Fruit fly (Drosophila melanogaster): ENCODE data around the gene Archease.
A peak's percentile ranks its signal among the peaks of the same experiment; 100 is the strongest.

Gene Archease

dm6 chr3R:21640337-21640994 lies 22.3 kb downstream of the Archease start:
- TF ChIP-seq insv (GFP tag; optimal IDR thresholded peaks at IDR 0.05) (peak in 1 of 2 experiments; percentile 86), zfh1 (GFP tag; IDR thresholded peaks at IDR 0.05) (no peak), sob (GFP tag; IDR thresholded peaks at IDR 0.05) (no peak), Oli (tag; optimal IDR thresholded peaks at IDR 0.05) (no peak), CG3838 (GFP tag; optimal IDR thresholded peaks at IDR 0.05) (no peak), CG9609 (GFP tag; optimal IDR thresholded peaks at IDR 0.05) (no peak), Gug (GFP tag; IDR thresholded peaks at IDR 0.05) (no peak), CG14965 (GFP tag; optimal IDR thresholded peaks at IDR 0.05; ENCODE audit: borderline replicate concordance) (no peak), nmo (GFP tag; optimal IDR thresholded peaks at IDR 0.05) (no peak), sens (GFP tag) (peak; percentile 64), gsb-n (tag; optimal IDR thresholded peaks at IDR 0.05) (no peak), lilli (GFP tag; optimal IDR thresholded peaks at IDR 0.05) (no peak), ac (GFP tag; optimal IDR thresholded peaks at IDR 0.05) (peak; percentile 90), CTCF (GFP tag; optimal IDR thresholded peaks at IDR 0.05) (no peak), stwl (tag; optimal IDR thresholded peaks at IDR 0.05) (no peak), CG2712 (tag; optimal IDR thresholded peaks at IDR 0.05) (no peak), phol (tag; optimal IDR thresholded peaks at IDR 0.05) (no peak), nerfin-1 (tag; optimal IDR thresholded peaks at IDR 0.05) (peak; percentile 16), Kr (GFP tag; optimal IDR thresholded peaks at IDR 0.05) (no peak), br (optimal IDR thresholded peaks at IDR 0.05) (no peak), kni (GFP tag; optimal IDR thresholded peaks at IDR 0.05) (peak; percentile 34), Mrtf (GFP tag; IDR thresholded peaks at IDR 0.05) (no peak), crol (GFP tag; IDR thresholded peaks at IDR 0.05) (no peak), HLHmδ (GFP tag; optimal IDR thresholded peaks at IDR 0.05) (peak; percentile 15), CG6689 (GFP tag; IDR thresholded peaks at IDR 0.05) (no peak), CG11456 (GFP tag; IDR thresholded peaks at IDR 0.05) (no peak), Sin3A (optimal IDR thresholded peaks at IDR 0.05) (no peak), CG14050 (GFP tag; IDR thresholded peaks at IDR 0.05) (no peak), Pdp1 (GFP tag; optimal IDR thresholded peaks at IDR 0.05) (no peak), aop (GFP tag; IDR thresholded peaks at IDR 0.05) (no peak), Hey (tag; optimal IDR thresholded peaks at IDR 0.05) (no peak), bab2 (GFP tag; optimal IDR thresholded peaks at IDR 0.05) (no peak), CG17385 (GFP tag; optimal IDR thresholded peaks at IDR 0.05) (no peak), Drgx (GFP tag; IDR thresholded peaks at IDR 0.05) (no peak), C15 (GFP tag; IDR thresholded peaks at IDR 0.05) (no peak), CG30431 (GFP tag; optimal IDR thresholded peaks at IDR 0.05) (no peak), cas (GFP tag; IDR thresholded peaks at IDR 0.05) (no peak), pros (GFP tag; optimal IDR thresholded peaks at IDR 0.05) (peak; percentile 97), Dbx (GFP tag; IDR thresholded peaks at IDR 0.05) (no peak), Myb (GFP tag; optimal IDR thresholded peaks at IDR 0.05) (no peak), kah (GFP tag; optimal IDR thresholded peaks at IDR 0.05) (no peak), D (optimal IDR thresholded peaks at IDR 0.05) (peak; percentile 98), D (GFP tag; optimal IDR thresholded peaks at IDR 0.05) (no peak), Deaf1 (tag; optimal IDR thresholded peaks at IDR 0.05) (no peak), GATAe (GFP tag; conservative IDR thresholded peaks at IDR 0.05) (no peak), Side (GFP tag; optimal IDR thresholded peaks at IDR 0.05) (no peak), salm (tag; optimal IDR thresholded peaks at IDR 0.05) (no peak), CG17359 (tag; optimal IDR thresholded peaks at IDR 0.05) (no peak), slp2 (GFP tag; optimal IDR thresholded peaks at IDR 0.05) (no peak), CG10274 (GFP tag; optimal IDR thresholded peaks at IDR 0.05) (no peak), Atf-2 (GFP tag; optimal IDR thresholded peaks at IDR 0.05) (no peak), Trl (optimal IDR thresholded peaks at IDR 0.05) (peak in 1 of 2 experiments; percentile 66), Trl (GFP tag; optimal IDR thresholded peaks at IDR 0.05) (no peak), CG5180 (GFP tag; optimal IDR thresholded peaks at IDR 0.05) (peak; percentile 78)
